Worm (Caenorhabditis elegans): Measurements from ENCODE around the gene chd-3.

- TF ChIP-seq lin-39 (tag; optimal IDR thresholded peaks at IDR 0.05) (no peak), snpc-4 (tag; optimal IDR thresholded peaks at IDR 0.05) (no peak), nhr-11 (tag; optimal IDR thresholded peaks at IDR 0.05) (no peak), crh-2 (tag; optimal IDR thresholded peaks at IDR 0.05) (no peak)
These were observed 10.1 kb upstream of the chd-3 start, which contains the start of gene T14G8.6 for ce11 chrX:12862509-12862908.
